Fruit fly (Drosophila melanogaster) whole organism, prepupa: ENCODE measurements around the gene mew.
A peak's percentile ranks its signal among the peaks of the same experiment; 100 is the strongest.

ENCODE experiments used
- Blimp-1 ChIP-seq: fragments of 200-800 bp; sonication (Bioruptor generic); optimal IDR thresholded peaks from 3 replicates; lab custom pipeline; 2017; ENCODE audit warnings: missing biosample characterization, missing genetic modification characterization, mild to moderate bottlenecking, moderate library complexity, missing genetic modification reagents
- CG10631 ChIP-seq: fragments of 200-800 bp; sonication (Bioruptor generic); optimal IDR thresholded peaks from 2 replicates; lab custom pipeline; 2016; ENCODE audit warnings: missing biosample characterization, missing genetic modification characterization
- CG11762 ChIP-seq: fragments of 200-800 bp; sonication (Bioruptor generic); optimal IDR thresholded peaks from 3 replicates; lab custom pipeline; 2016; ENCODE audit warnings: missing biosample characterization, missing genetic modification characterization; ENCODE audit not compliant: insufficient read depth
- CG11902 ChIP-seq: fragments of 200-800 bp; sonication (Bioruptor generic); optimal IDR thresholded peaks from 3 replicates; lab custom pipeline; 2016; ENCODE audit warnings: missing biosample characterization, missing genetic modification characterization
- CG15336 ChIP-seq: fragments of 200-800 bp; sonication (Bioruptor generic); IDR thresholded peaks from 2 replicates; pipeline ENCODE4 v1.3.6; 2022; ENCODE audit warnings: missing biosample characterization, missing genetic modification characterization
- CG1621 ChIP-seq: fragments of 200-800 bp; sonication (Bioruptor generic); optimal IDR thresholded peaks from 3 replicates; lab custom pipeline; 2018; ENCODE audit warnings: missing biosample characterization, mild to moderate bottlenecking, missing genetic modification characterization
- CG16779 ChIP-seq: fragments of 200-800 bp; sonication (Bioruptor generic); optimal IDR thresholded peaks from 3 replicates; lab custom pipeline; 2017; ENCODE audit warnings: missing biosample characterization, mild to moderate bottlenecking, missing genetic modification characterization
- CG3032 ChIP-seq: fragments of 200-800 bp; optimal IDR thresholded peaks from 2 replicates; lab custom pipeline; 2019; ENCODE audit warnings: missing biosample characterization, mild to moderate bottlenecking, missing genetic modification characterization, moderate library complexity
- CG31627 ChIP-seq: fragments of 200-800 bp; sonication (Bioruptor generic); optimal IDR thresholded peaks from 3 replicates; lab custom pipeline; 2016; ENCODE audit warnings: missing biosample characterization, missing genetic modification characterization
- CG32006 ChIP-seq: fragments of 200-800 bp; sonication (Bioruptor generic); optimal IDR thresholded peaks from 3 replicates; lab custom pipeline; 2017; ENCODE audit warnings: missing biosample characterization, mild to moderate bottlenecking, missing genetic modification characterization
- CG34406 ChIP-seq: fragments of 200-800 bp; sonication (Bioruptor generic); optimal IDR thresholded peaks from 3 replicates; lab custom pipeline; 2016; ENCODE audit warnings: missing biosample characterization, missing genetic modification characterization
- CG3919 ChIP-seq: fragments of 200-800 bp; sonication (Bioruptor generic); optimal IDR thresholded peaks from 3 replicates; lab custom pipeline; 2016; ENCODE audit warnings: missing biosample characterization, missing genetic modification characterization
- CG4318 ChIP-seq: fragments of 200-800 bp; sonication (Bioruptor generic); optimal IDR thresholded peaks from 3 replicates; lab custom pipeline; 2017; ENCODE audit warnings: missing biosample characterization, mild to moderate bottlenecking, missing genetic modification characterization
- CG6163 ChIP-seq: fragments of 200-800 bp; sonication (Bioruptor generic); IDR thresholded peaks from 3 replicates; pipeline ENCODE4 v1.3.6; 2022; ENCODE audit warnings: missing biosample characterization, missing genetic modification characterization
- CG6276 ChIP-seq: fragments of 200-800 bp; sonication (Bioruptor generic); optimal IDR thresholded peaks from 2 replicates; lab custom pipeline; 2017; ENCODE audit warnings: missing biosample characterization, mild to moderate bottlenecking, missing genetic modification characterization
- CG6792 ChIP-seq: fragments of 200-800 bp; sonication (Bioruptor generic); optimal IDR thresholded peaks from 3 replicates; lab custom pipeline; 2016; ENCODE audit warnings: missing biosample characterization, missing genetic modification characterization
- CG6808 ChIP-seq: fragments of 200-800 bp; sonication (Bioruptor generic); optimal IDR thresholded peaks from 3 replicates; lab custom pipeline; 2017; ENCODE audit warnings: missing biosample characterization, missing genetic modification characterization, mild to moderate bottlenecking, moderate library complexity, missing genetic modification reagents
- CG7368 ChIP-seq: fragments of 200-800 bp; sonication (Bioruptor generic); optimal IDR thresholded peaks from 3 replicates; lab custom pipeline; 2016; ENCODE audit warnings: missing biosample characterization, missing genetic modification characterization
- CG8119 ChIP-seq: fragments of 200-800 bp; sonication (Bioruptor generic); IDR thresholded peaks from 3 replicates; pipeline ENCODE4 v1.3.6; 2022; ENCODE audit warnings: missing biosample characterization, missing genetic modification characterization
- CG8632 ChIP-seq: fragments of 200-800 bp; sonication (Bioruptor generic); optimal IDR thresholded peaks from 3 replicates; lab custom pipeline; 2016; ENCODE audit warnings: missing biosample characterization, missing genetic modification characterization
- CG9139 ChIP-seq: fragments of 200-800 bp; sonication (Bioruptor generic); optimal IDR thresholded peaks from 3 replicates; lab custom pipeline; 2017; ENCODE audit warnings: missing biosample characterization, mild to moderate bottlenecking, missing genetic modification characterization
- Eip75B ChIP-seq: fragments of 200-800 bp; sonication (Bioruptor generic); optimal IDR thresholded peaks from 3 replicates; lab custom pipeline; 2016; ENCODE audit warnings: missing biosample characterization, missing genetic modification characterization
- Eip78C ChIP-seq: fragments of 200-800 bp; sonication (Bioruptor generic); peaks from one replicate; lab custom pipeline; 2016; ENCODE audit warnings: missing biosample characterization, missing genetic modification characterization
- Eip93F ChIP-seq: fragments of 200-800 bp; sonication (Bioruptor generic); optimal IDR thresholded peaks from 2 replicates; lab custom pipeline; 2016; ENCODE audit warnings: missing biosample characterization, mild to moderate bottlenecking, missing genetic modification characterization
- Ets21C ChIP-seq: fragments of 200-800 bp; sonication (Bioruptor generic); optimal IDR thresholded peaks from 3 replicates; lab custom pipeline; 2016; ENCODE audit warnings: missing biosample characterization, missing genetic modification characterization
- Ets96B ChIP-seq: fragments of 200-800 bp; optimal IDR thresholded peaks from 2 replicates; lab custom pipeline; 2019; ENCODE audit warnings: missing biosample characterization, mild to moderate bottlenecking, missing genetic modification characterization, moderate library complexity
- Gug ChIP-seq: fragments of 200-800 bp; sonication (Bioruptor generic); IDR thresholded peaks from 2 replicates; pipeline ENCODE4 v1.3.6; 2022; ENCODE audit warnings: missing biosample characterization, missing genetic modification characterization
- Hr38 ChIP-seq: sonication (Bioruptor generic); optimal IDR thresholded peaks from 2 replicates; lab custom pipeline; 2016; ENCODE audit warnings: missing biosample characterization, missing genetic modification characterization
- Hr39 ChIP-seq: fragments of 200-800 bp; sonication (Bioruptor generic); optimal IDR thresholded peaks from 2 replicates; lab custom pipeline; 2016; ENCODE audit warnings: missing biosample characterization, missing genetic modification characterization
- Hr4 ChIP-seq: fragments of 200-800 bp; sonication (Bioruptor generic); optimal IDR thresholded peaks from 3 replicates; lab custom pipeline; 2016; ENCODE audit warnings: missing biosample characterization, missing genetic modification characterization
- Lpt ChIP-seq: fragments of 200-800 bp; sonication (Bioruptor generic); optimal IDR thresholded peaks from 3 replicates; lab custom pipeline; 2016; ENCODE audit warnings: missing biosample characterization, missing genetic modification characterization
- Met ChIP-seq: fragments of 200-800 bp; sonication (Bioruptor generic); optimal IDR thresholded peaks from 3 replicates; lab custom pipeline; 2016; ENCODE audit warnings: missing biosample characterization, missing genetic modification characterization
- OdsH ChIP-seq: fragments of 200-800 bp; sonication (Bioruptor generic); optimal IDR thresholded peaks from 3 replicates; lab custom pipeline; 2016; ENCODE audit warnings: missing biosample characterization, missing genetic modification characterization
- Smox ChIP-seq: fragments of 200-800 bp; sonication (Bioruptor generic); optimal IDR thresholded peaks from 3 replicates; lab custom pipeline; 2016; ENCODE audit warnings: missing biosample characterization, missing genetic modification characterization
- Sox102F ChIP-seq: fragments of 200-800 bp; sonication (Bioruptor generic); optimal IDR thresholded peaks from 2 replicates; lab custom pipeline; 2016; ENCODE audit warnings: missing biosample characterization, mild to moderate bottlenecking, missing genetic modification characterization
- Sox14 ChIP-seq: fragments of 200-800 bp; sonication (Bioruptor generic); optimal IDR thresholded peaks from 3 replicates; lab custom pipeline; 2016; ENCODE audit warnings: missing biosample characterization, missing genetic modification characterization
- Sox15 ChIP-seq: fragments of 200-800 bp; sonication (Bioruptor generic); optimal IDR thresholded peaks from 3 replicates; lab custom pipeline; 2016; ENCODE audit warnings: missing biosample characterization, missing genetic modification characterization
- achi ChIP-seq: fragments of 200-800 bp; sonication (Bioruptor generic); optimal IDR thresholded peaks from 3 replicates; lab custom pipeline; 2016; ENCODE audit warnings: missing biosample characterization, missing genetic modification characterization
- acj6 ChIP-seq: fragments of 200-800 bp; sonication (Bioruptor generic); optimal IDR thresholded peaks from 3 replicates; lab custom pipeline; 2016; ENCODE audit warnings: missing biosample characterization, missing genetic modification characterization
- cyc ChIP-seq: fragments of 200-800 bp; sonication (Bioruptor generic); optimal IDR thresholded peaks from 3 replicates; lab custom pipeline; 2016; ENCODE audit warnings: missing biosample characterization, missing genetic modification characterization
- dac ChIP-seq: fragments of 200-800 bp; sonication (Bioruptor generic); optimal IDR thresholded peaks from 2 replicates; lab custom pipeline; 2017; ENCODE audit warnings: missing biosample characterization, mild to moderate bottlenecking, missing genetic modification characterization
- dsx ChIP-seq: fragments of 200-800 bp; optimal IDR thresholded peaks from 3 replicates; lab custom pipeline; 2019; ENCODE audit warnings: missing biosample characterization, mild to moderate bottlenecking, missing genetic modification characterization, moderate library complexity; ENCODE audit not compliant: poor library complexity, severe bottlenecking
- esn ChIP-seq: fragments of 200-800 bp; sonication (Bioruptor generic); optimal IDR thresholded peaks from 2 replicates; lab custom pipeline; 2016; ENCODE audit warnings: missing biosample characterization, mild to moderate bottlenecking, missing genetic modification characterization, moderate library complexity
- fd85E ChIP-seq: fragments of 200-800 bp; sonication (Bioruptor generic); optimal IDR thresholded peaks from 3 replicates; lab custom pipeline; 2016; ENCODE audit warnings: missing biosample characterization, missing genetic modification characterization
- fkh ChIP-seq: fragments of 200-800 bp; sonication (Bioruptor generic); optimal IDR thresholded peaks from 3 replicates; lab custom pipeline; 2017; ENCODE audit warnings: missing biosample characterization, mild to moderate bottlenecking, missing genetic modification characterization, moderate library complexity
- lz ChIP-seq: fragments of 200-800 bp; sonication (Bioruptor generic); optimal IDR thresholded peaks from 3 replicates; lab custom pipeline; 2016; ENCODE audit warnings: missing biosample characterization, missing genetic modification characterization
- net ChIP-seq: fragments of 200-800 bp; sonication (Bioruptor generic); optimal IDR thresholded peaks from 3 replicates; lab custom pipeline; 2016; ENCODE audit warnings: missing biosample characterization, missing genetic modification characterization
- pdm3 ChIP-seq: fragments of 200-800 bp; sonication (Bioruptor generic); optimal IDR thresholded peaks from 3 replicates; lab custom pipeline; 2016; ENCODE audit warnings: missing biosample characterization, missing genetic modification characterization
- salr ChIP-seq, 2 experiments: fragments of 200-800 bp; sonication (Bioruptor generic); optimal IDR thresholded peaks; 3 replicates each; lab custom pipeline; 2016 to 2018; ENCODE audit warnings: missing biosample characterization in 2 of 2, missing genetic modification characterization in 2 of 2, mild to moderate bottlenecking in 1 of 2
- spab ChIP-seq: fragments of 200-800 bp; sonication (Bioruptor generic); optimal IDR thresholded peaks from 2 replicates; lab custom pipeline; 2017; ENCODE audit warnings: missing biosample characterization, mild to moderate bottlenecking, missing genetic modification characterization, missing genetic modification reagents
- ss ChIP-seq, 2 experiments: fragments of 200-800 bp; sonication (Bioruptor generic); optimal IDR thresholded peaks; 2 replicates in 1 of 2; 3 replicates in 1 of 2; lab custom pipeline; 2017 to 2018; ENCODE audit warnings: mild to moderate bottlenecking in 2 of 2, missing biosample characterization in 2 of 2, missing genetic modification characterization in 2 of 2, moderate library complexity in 1 of 2
- svp ChIP-seq: fragments of 200-800 bp; sonication (Bioruptor generic); peaks from one replicate; lab custom pipeline; 2016; ENCODE audit warnings: missing biosample characterization, missing genetic modification characterization
- topi ChIP-seq: fragments of 200-800 bp; sonication (Bioruptor generic); optimal IDR thresholded peaks from 3 replicates; lab custom pipeline; 2016; ENCODE audit warnings: missing biosample characterization, missing genetic modification characterization
- vri ChIP-seq: fragments of 200-800 bp; sonication (Bioruptor generic); optimal IDR thresholded peaks from 3 replicates; lab custom pipeline; 2016; ENCODE audit warnings: missing biosample characterization, mild to moderate bottlenecking, missing genetic modification characterization

mew gene

dm6 chrX:13258757-13259067 lies 422 bp upstream of the mew start, which contains the start of gene comt:
Gene comt (plus strand): TSS chrX:13259021.
- TF ChIP-seq CG31627 (GFP tag; lab: Kevin White, UChicago) (no peak), Ets21C (GFP tag; lab: Kevin White, UChicago) (no peak), CG1621 (tag; lab: Kevin White, UChicago) (no peak), topi (no peak), CG6808 (no peak), salr (GFP tag; optimal IDR thresholded peaks at IDR 0.05; lab: Kevin White, UChicago) (peak in 1 of 2 experiments; percentile 48), CG6792 (GFP tag; lab: Kevin White, UChicago) (peak; percentile 40), Sox102F (GFP tag; lab: Kevin White, UChicago) (no peak), ss (GFP tag; optimal IDR thresholded peaks at IDR 0.05; lab: Kevin White, UChicago) (no peak), Sox14 (GFP tag; lab: Kevin White, UChicago) (no peak), CG10631 (peak; percentile 66), CG4318 (GFP tag; lab: Kevin White, UChicago) (peak; percentile 31), fd85E (GFP tag; lab: Kevin White, UChicago) (no peak), pdm3 (GFP tag; lab: Kevin White, UChicago) (no peak), CG15336 (peak; percentile 41), Hr4 (GFP tag; lab: Kevin White, UChicago) (no peak), CG11902 (GFP tag; lab: Kevin White, UChicago) (no peak), vri (GFP tag; lab: Kevin White, UChicago) (peak; percentile 8), OdsH (no peak), Blimp-1 (no peak), Met (GFP tag; lab: Kevin White, UChicago) (no peak), Sox15 (GFP tag; lab: Kevin White, UChicago) (no peak), achi (GFP tag; lab: Kevin White, UChicago) (no peak), lz (GFP tag; lab: Kevin White, UChicago) (no peak), Hr38 (no peak), Hr39 (GFP tag; lab: Kevin White, UChicago) (no peak), CG16779 (tag; lab: Kevin White, UChicago) (no peak), CG7368 (GFP tag; lab: Kevin White, UChicago) (no peak), fkh (no peak), Eip78C (peak; percentile 88), Smox (GFP tag; lab: Kevin White, UChicago) (no peak), CG9139 (GFP tag; lab: Kevin White, UChicago) (no peak), CG32006 (GFP tag; lab: Kevin White, UChicago) (no peak), esn (peak; percentile 47), CG11762 (GFP tag; lab: Kevin White, UChicago) (peak; percentile 3), CG34406 (GFP tag; lab: Kevin White, UChicago) (peak; percentile 40), svp (no peak), dac (no peak), net (GFP tag; lab: Kevin White, UChicago) (no peak), Eip75B (GFP tag; lab: Kevin White, UChicago) (no peak), cyc (GFP tag; lab: Kevin White, UChicago) (peak; percentile 14), Lpt (GFP tag; lab: Kevin White, UChicago) (no peak), acj6 (peak; percentile 60), Gug (peak; percentile 38), CG3032 (peak; percentile 59), CG3919 (GFP tag; lab: Kevin White, UChicago) (no peak), Eip93F (GFP tag; lab: Kevin White, UChicago) (peak; percentile 28), Ets96B (tag; lab: Kevin White, UChicago) (peak; percentile 19), CG8119 (GFP tag; lab: Robert Waterston, UW) (peak; percentile 63), CG6163 (GFP tag; lab: Robert Waterston, UW) (peak; percentile 55; the same call in 2 of the 3 replicates), dsx (GFP tag; lab: Kevin White, UChicago) (no peak), CG8632 (peak; percentile 59), spab (GFP tag; lab: Kevin White, UChicago) (no peak), CG6276 (GFP tag; lab: Kevin White, UChicago) (no peak)
